Worm (Caenorhabditis elegans): ENCODE data around the gene mab-5.

mab-5 gene

DNA sequence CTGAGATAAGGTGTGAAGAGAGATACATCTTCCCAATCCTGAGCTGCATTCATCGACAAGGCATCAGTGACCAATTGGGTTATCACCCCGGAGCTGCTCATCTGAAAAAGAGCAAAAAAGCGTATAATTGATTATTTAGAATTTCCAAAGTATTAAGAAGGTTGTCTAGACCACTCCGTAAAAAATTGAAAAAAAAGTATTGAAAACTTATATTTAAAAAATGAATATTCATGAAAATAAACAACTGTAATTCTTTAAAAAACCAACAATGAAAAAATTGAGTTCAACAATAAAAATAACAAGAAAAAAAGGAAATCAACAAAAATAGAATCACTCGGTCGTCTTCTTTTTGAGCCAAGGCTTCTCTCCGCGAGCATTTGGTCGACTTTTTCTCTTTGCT lies 19.8 kb downstream of the mab-5 start, which contains the start of gene mtx-2:
Gene mtx-2, minus strand, starts transcription at position 101 of the 400 bp plus-strand sequence.
- TF ChIP-seq ceh-28 (tag; optimal IDR thresholded peaks at IDR 0.05) (no peak), nhr-67 (tag; optimal IDR thresholded peaks at IDR 0.05) (no peak), nhr-43 (tag; optimal IDR thresholded peaks at IDR 0.05; ENCODE audit: poor library complexity, severe bottlenecking) (no peak), lin-39 (tag; optimal IDR thresholded peaks at IDR 0.05) (no peak), pha-4 (tag; optimal IDR thresholded peaks at IDR 0.05) (no peak), egl-5 (tag; optimal IDR thresholded peaks at IDR 0.05) (no peak), nhr-28 (tag; optimal IDR thresholded peaks at IDR 0.05) (no peak)

DNA sequence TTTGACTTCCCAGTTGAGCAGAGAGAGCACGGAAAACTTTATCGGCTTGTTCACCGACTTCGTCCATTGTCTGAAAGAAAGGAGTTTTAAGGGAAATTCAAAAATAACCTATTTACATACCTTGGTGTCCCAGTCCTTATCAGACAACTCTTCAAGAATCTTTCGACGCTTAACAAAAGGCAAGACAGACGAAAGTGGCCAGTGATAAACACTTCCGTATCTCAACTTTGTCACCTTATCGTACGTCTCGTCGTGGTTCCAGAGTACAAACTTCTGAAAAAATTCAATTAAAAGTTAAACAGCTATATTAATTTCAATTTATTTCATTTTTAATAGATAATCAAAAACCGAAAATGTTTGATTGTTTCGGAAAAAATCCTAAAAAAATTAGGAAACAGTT lies 21.0 kb downstream of the mab-5 start:
- TF ChIP-seq elt-2 (tag; optimal IDR thresholded peaks at IDR 0.05) (peak; percentile 89), ztf-4 (tag; optimal IDR thresholded peaks at IDR 0.05) (no peak), lin-39 (tag; optimal IDR thresholded peaks at IDR 0.05) (no peak), pqm-1 (tag; optimal IDR thresholded peaks at IDR 0.05) (peak; percentile 56)

DNA sequence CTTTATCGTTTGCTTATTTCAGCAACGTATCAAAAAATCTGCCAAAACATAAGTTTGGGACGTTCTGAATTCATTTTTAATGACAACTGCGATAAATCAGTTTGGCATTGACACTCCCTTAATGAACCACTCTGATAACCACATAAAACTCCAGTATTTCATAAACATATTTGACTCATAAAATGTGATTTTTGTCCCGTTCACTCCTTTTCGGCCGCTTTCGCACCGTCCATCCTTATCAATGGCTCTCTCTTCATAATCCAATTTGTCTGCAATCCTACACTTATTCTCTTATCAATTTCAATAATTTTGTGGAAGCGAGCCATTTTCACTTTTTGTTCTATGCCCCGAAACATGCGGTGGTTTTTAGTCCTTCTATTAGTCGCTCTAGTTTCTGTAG lies 24.7 kb downstream of the mab-5 start, which contains the start of gene pcp-1:
Gene pcp-1, plus strand, starts transcription at position 342 of the 400 bp plus-strand sequence.
- peak; percentile 67 for TF ChIP-seq jun-1 (tag; optimal IDR thresholded peaks at IDR 0.05)
- TF ChIP-seq nhr-12 (tag; optimal IDR thresholded peaks at IDR 0.05), result no peak
- no peak for TF ChIP-seq nhr-67 (tag; optimal IDR thresholded peaks at IDR 0.05)
- TF ChIP-seq pqm-1 (tag; optimal IDR thresholded peaks at IDR 0.05), result peak; percentile 99
- peak; percentile 34 for TF ChIP-seq lin-15B (tag; optimal IDR thresholded peaks at IDR 0.05)
- TF ChIP-seq fos-1 (tag; optimal IDR thresholded peaks at IDR 0.05), result peak; percentile 55
- TF ChIP-seq aly-2 (tag; optimal IDR thresholded peaks at IDR 0.05), result no peak
- peak; percentile 31 for TF ChIP-seq pha-4 (tag; optimal IDR thresholded peaks at IDR 0.05)
- TF ChIP-seq elt-2 (tag; optimal IDR thresholded peaks at IDR 0.05), result peak; percentile 99

DNA sequence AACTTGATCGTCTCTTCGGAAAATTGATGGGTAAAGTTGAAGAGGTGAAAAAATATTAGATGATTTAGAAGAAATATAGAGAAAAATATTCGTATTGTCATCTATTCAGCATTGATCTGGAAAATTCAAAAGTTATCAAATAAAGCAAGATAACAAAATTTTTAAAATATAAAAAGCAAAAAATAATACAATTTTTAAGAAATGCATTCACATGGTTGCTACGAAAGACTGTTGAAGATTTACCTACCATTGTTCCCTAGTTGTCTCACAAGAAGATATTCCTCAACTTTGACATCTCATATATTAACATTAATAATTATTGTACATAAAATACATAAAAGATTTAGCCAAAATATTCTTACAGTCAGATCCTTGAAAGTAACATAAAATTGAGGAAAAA lies 28.9 kb downstream of the mab-5 start, which contains the start of gene cdh-3:
Gene cdh-3, minus strand, starts transcription at position 101 of the 400 bp plus-strand sequence.
- TF ChIP-seq jun-1 (tag; optimal IDR thresholded peaks at IDR 0.05) (no peak), ceh-82 (tag; optimal IDR thresholded peaks at IDR 0.05) (no peak), lin-39 (tag; optimal IDR thresholded peaks at IDR 0.05) (no peak), ceh-28 (tag; optimal IDR thresholded peaks at IDR 0.05) (no peak), mdl-1 (tag; optimal IDR thresholded peaks at IDR 0.05) (no peak), nhr-28 (tag; optimal IDR thresholded peaks at IDR 0.05) (no peak)

- TF ChIP-seq elt-1 (tag; optimal IDR thresholded peaks at IDR 0.05), result no peak
- TF ChIP-seq ZK546.5 (tag; optimal IDR thresholded peaks at IDR 0.05), result no peak
- TF ChIP-seq unc-62 (GFP tag; optimal IDR thresholded peaks at IDR 0.05), result no peak
- TF ChIP-seq lsy-12 (tag; optimal IDR thresholded peaks at IDR 0.05), result no peak
- no peak for TF ChIP-seq nhr-76 (tag; optimal IDR thresholded peaks at IDR 0.05)
- TF ChIP-seq lin-39 (tag; optimal IDR thresholded peaks at IDR 0.05), result no peak
- no peak for TF ChIP-seq fkh-10 (GFP tag; optimal IDR thresholded peaks at IDR 0.05)
- TF ChIP-seq mml-1 (tag; optimal IDR thresholded peaks at IDR 0.05), result no peak
- TF ChIP-seq nhr-23 (tag; optimal IDR thresholded peaks at IDR 0.05), result no peak
- no peak for TF ChIP-seq aly-2 (tag; optimal IDR thresholded peaks at IDR 0.05)
- no peak for TF ChIP-seq ceh-82 (tag; optimal IDR thresholded peaks at IDR 0.05)
- TF ChIP-seq lin-15B (tag; optimal IDR thresholded peaks at IDR 0.05), result no peak
Observed at ce11 chrIII:7743183-7743582, 40.1 kb downstream of the mab-5 start.

DNA sequence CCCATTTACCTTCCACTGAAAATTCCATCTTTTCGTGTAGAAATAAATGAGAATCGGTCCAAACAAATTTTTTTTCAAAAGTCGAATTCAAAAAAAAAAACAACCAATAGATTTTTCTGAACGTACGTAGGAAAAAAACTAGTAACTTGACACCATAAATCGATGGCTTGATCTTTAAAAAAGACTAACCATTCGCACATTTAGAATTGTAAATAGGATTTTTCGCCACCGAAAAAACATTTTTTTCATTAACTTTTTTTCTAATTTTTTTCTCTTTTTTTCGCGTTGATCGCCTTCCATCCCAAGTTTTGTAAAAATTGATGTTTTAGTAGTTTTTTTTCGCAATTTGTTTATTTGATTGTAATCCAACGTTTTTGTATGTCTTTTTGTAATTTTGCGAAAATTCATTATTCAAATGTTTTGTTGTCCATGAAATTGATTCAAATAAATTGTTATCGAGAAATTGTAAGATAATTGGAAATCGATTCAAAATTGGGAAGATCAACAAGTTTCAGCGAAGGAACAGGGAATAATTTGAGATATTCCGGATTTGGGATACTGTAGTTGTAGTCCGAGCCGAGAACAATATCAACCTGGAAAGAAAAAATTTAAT lies 45.5 kb downstream of the mab-5 start:
- TF ChIP-seq nfya-1 (tag; optimal IDR thresholded peaks at IDR 0.05; ENCODE audit: insufficient read depth), result no peak
- TF ChIP-seq lsy-12 (tag; optimal IDR thresholded peaks at IDR 0.05), result peak; percentile 3
- no peak for TF ChIP-seq lin-15B (tag; optimal IDR thresholded peaks at IDR 0.05)
- no peak for TF ChIP-seq ZK546.5 (tag; optimal IDR thresholded peaks at IDR 0.05)
- peak; percentile 31 for TF ChIP-seq jun-1 (tag; optimal IDR thresholded peaks at IDR 0.05)
- peak; percentile 40 for TF ChIP-seq ama-1 (optimal IDR thresholded peaks at IDR 0.05)
- no peak for TF ChIP-seq pqm-1 (tag; optimal IDR thresholded peaks at IDR 0.05)
- TF ChIP-seq ztf-4 (tag; optimal IDR thresholded peaks at IDR 0.05), result peak; percentile 40

DNA sequence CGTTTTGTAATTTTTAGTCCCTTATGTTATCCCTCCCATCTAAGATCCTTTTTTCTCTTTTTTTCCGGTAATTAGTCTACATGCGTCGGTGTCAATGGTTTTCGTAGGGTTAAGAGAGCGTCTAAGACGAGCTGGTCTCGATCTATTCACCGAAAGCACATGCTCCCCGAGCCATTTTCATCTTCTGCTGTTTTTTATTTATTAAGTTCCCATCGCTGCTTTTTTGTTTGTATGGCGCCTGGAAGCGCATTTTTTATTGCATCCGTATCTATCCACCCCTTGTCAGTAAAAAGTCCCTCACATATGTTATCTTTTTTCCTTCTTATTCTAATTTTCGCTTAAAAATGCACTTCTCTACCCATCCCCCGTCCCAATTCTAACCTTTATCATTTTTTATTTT lies 46.4 kb downstream of the mab-5 start:
- TF ChIP-seq mdl-1 (tag; optimal IDR thresholded peaks at IDR 0.05), result no peak
- TF ChIP-seq elt-2 (tag; optimal IDR thresholded peaks at IDR 0.05), result no peak
- TF ChIP-seq ceh-28 (tag; optimal IDR thresholded peaks at IDR 0.05), result no peak
- TF ChIP-seq ZK546.5 (tag; optimal IDR thresholded peaks at IDR 0.05), result no peak
- no peak for TF ChIP-seq nhr-11 (tag; optimal IDR thresholded peaks at IDR 0.05)
- TF ChIP-seq nfya-1 (tag; optimal IDR thresholded peaks at IDR 0.05; ENCODE audit: insufficient read depth), result no peak
- no peak for TF ChIP-seq unc-39 (tag; optimal IDR thresholded peaks at IDR 0.05)
- TF ChIP-seq egl-5 (tag; optimal IDR thresholded peaks at IDR 0.05), result no peak
- no peak for TF ChIP-seq snpc-4 (tag; optimal IDR thresholded peaks at IDR 0.05)
- no peak for TF ChIP-seq unc-62 (GFP tag; optimal IDR thresholded peaks at IDR 0.05)
- TF ChIP-seq nhr-67 (tag; optimal IDR thresholded peaks at IDR 0.05), result no peak
- no peak for TF ChIP-seq nhr-77 (tag; optimal IDR thresholded peaks at IDR 0.05)
- TF ChIP-seq daf-12 (tag; optimal IDR thresholded peaks at IDR 0.05), result no peak
- no peak for TF ChIP-seq ztf-4 (tag; optimal IDR thresholded peaks at IDR 0.05)
- no peak for TF ChIP-seq ceh-9 (tag; optimal IDR thresholded peaks at IDR 0.05)
- no peak for TF ChIP-seq ama-1 (optimal IDR thresholded peaks at IDR 0.05)
